Worm (Caenorhabditis elegans): ENCODE data around the gene Y22F5A.11.

ce11 chrV:10275619-10276018, at the start of gene Y22F5A.11:
- TF ChIP-seq ceh-13 (GFP tag; optimal IDR thresholded peaks at IDR 0.05) = no peak
- TF ChIP-seq flt-1 (GFP tag; IDR thresholded peaks at IDR 0.05) = no peak
- TF ChIP-seq F13C5.2 (tag; optimal IDR thresholded peaks at IDR 0.05) = no peak
- no peak for TF ChIP-seq ama-1 (optimal IDR thresholded peaks at IDR 0.05)
- TF ChIP-seq hmg-4 (GFP tag; optimal IDR thresholded peaks at IDR 0.05) = no peak
